Fruit fly (Drosophila melanogaster) whole organism, embryonic: ENCODE measurements around the gene CG12951.
A peak's percentile ranks its signal among the peaks of the same experiment; 100 is the strongest.

Source experiments
- Abd-B ChIP-seq: fragments of 200-800 bp; sonication (Bioruptor generic); optimal IDR thresholded peaks from 2 replicates; lab custom pipeline; 2018; ENCODE audit warnings: missing biosample characterization, mild to moderate bottlenecking, missing genetic modification characterization, moderate library complexity
- Antp ChIP-seq: fragments of 200-800 bp; sonication (Bioruptor generic); optimal IDR thresholded peaks from 3 replicates; lab custom pipeline; 2016; ENCODE audit warnings: missing biosample characterization, missing genetic modification characterization
- B-H2 ChIP-seq: fragments of 200-800 bp; sonication (Bioruptor generic); optimal IDR thresholded peaks from 2 replicates; lab custom pipeline; 2018; ENCODE audit warnings: missing biosample characterization, mild to moderate bottlenecking, missing genetic modification characterization
- Bteb2 ChIP-seq: fragments of 200-800 bp; sonication (Bioruptor generic); optimal IDR thresholded peaks from 2 replicates; lab custom pipeline; 2016; ENCODE audit warnings: missing biosample characterization, missing genetic modification characterization
- CG12744 ChIP-seq: fragments of 200-800 bp; sonication (Bioruptor generic); optimal IDR thresholded peaks from 2 replicates; lab custom pipeline; 2016; ENCODE audit warnings: missing biosample characterization, missing genetic modification characterization
- CG14441 ChIP-seq: fragments of 200-800 bp; sonication (Bioruptor generic); IDR thresholded peaks from 2 replicates; pipeline ENCODE4 v1.3.6; 2022; ENCODE audit warnings: missing biosample characterization, missing genetic modification characterization
- CG14667 ChIP-seq: fragments of 200-800 bp; sonication (Bioruptor generic); IDR thresholded peaks from 2 replicates; pipeline ENCODE4 v1.3.6; 2022; ENCODE audit warnings: missing biosample characterization, missing genetic modification characterization
- CG15514 ChIP-seq: fragments of 200-800 bp; sonication (Bioruptor generic); optimal IDR thresholded peaks from 3 replicates; lab custom pipeline; 2017; ENCODE audit warnings: missing biosample characterization, missing genetic modification characterization, mild to moderate bottlenecking, moderate library complexity, missing genetic modification reagents
- CG2202 ChIP-seq: fragments of 200-800 bp; sonication (Bioruptor generic); optimal IDR thresholded peaks from 2 replicates; lab custom pipeline; 2018; ENCODE audit warnings: missing biosample characterization, mild to moderate bottlenecking, missing genetic modification characterization
- CG2712 ChIP-seq: fragments of 200-800 bp; optimal IDR thresholded peaks from 3 replicates; lab custom pipeline; 2019; ENCODE audit warnings: missing biosample characterization, mild to moderate bottlenecking, missing genetic modification characterization, moderate library complexity
- CG31365 ChIP-seq: fragments of 200-800 bp; sonication (Bioruptor generic); optimal IDR thresholded peaks from 2 replicates; lab custom pipeline; 2018; ENCODE audit warnings: missing biosample characterization, mild to moderate bottlenecking, missing genetic modification characterization
- CG32532 ChIP-seq: fragments of 200-800 bp; sonication (Bioruptor generic); IDR thresholded peaks from 2 replicates; pipeline ENCODE4 v1.3.6; 2022; ENCODE audit warnings: missing biosample characterization, missing genetic modification characterization
- CG3281 ChIP-seq: fragments of 200-800 bp; sonication (Bioruptor generic); optimal IDR thresholded peaks from 3 replicates; lab custom pipeline; 2017; ENCODE audit warnings: missing biosample characterization, mild to moderate bottlenecking, missing genetic modification characterization
- CG33557 ChIP-seq: fragments of 200-800 bp; sonication (Bioruptor generic); optimal IDR thresholded peaks from 2 replicates; lab custom pipeline; 2019; ENCODE audit warnings: missing biosample characterization, mild to moderate bottlenecking, missing genetic modification characterization, moderate library complexity
- CG3407 ChIP-seq: fragments of 200-800 bp; sonication (Bioruptor generic); optimal IDR thresholded peaks from 2 replicates; lab custom pipeline; 2018; ENCODE audit warnings: missing biosample characterization, mild to moderate bottlenecking, missing genetic modification characterization
- CG4424 ChIP-seq: fragments of 200-800 bp; sonication (Bioruptor generic); optimal IDR thresholded peaks from 3 replicates; lab custom pipeline; 2016; ENCODE audit warnings: missing biosample characterization, missing genetic modification characterization
- CG7928 ChIP-seq: fragments of 200-800 bp; sonication (Bioruptor generic); optimal IDR thresholded peaks from 2 replicates; lab custom pipeline; 2017; ENCODE audit warnings: missing biosample characterization, mild to moderate bottlenecking, missing genetic modification characterization
- CG8478 ChIP-seq: fragments of >200 bp; optimal IDR thresholded peaks from 2 replicates; lab custom pipeline; 2018
- CG9727 ChIP-seq: fragments of 200-800 bp; sonication (Bioruptor generic); optimal IDR thresholded peaks from 3 replicates; lab custom pipeline; 2017; ENCODE audit warnings: missing biosample characterization, mild to moderate bottlenecking, missing genetic modification characterization
- CG9797 ChIP-seq: fragments of 200-800 bp; sonication (Bioruptor generic); optimal IDR thresholded peaks from 3 replicates; lab custom pipeline; 2018; ENCODE audit warnings: missing biosample characterization, mild to moderate bottlenecking, missing genetic modification characterization
- CG9876 ChIP-seq: fragments of 200-800 bp; sonication (Bioruptor generic); optimal IDR thresholded peaks from 2 replicates; lab custom pipeline; 2016; ENCODE audit warnings: missing biosample characterization, missing genetic modification characterization
- CHES-1-like ChIP-seq: fragments of 200-800 bp; sonication (Bioruptor generic); optimal IDR thresholded peaks from 2 replicates; lab custom pipeline; 2016; ENCODE audit warnings: missing biosample characterization, missing genetic modification characterization
- CoRest ChIP-seq: fragments of 200-800 bp; sonication (Bioruptor generic); optimal IDR thresholded peaks from 3 replicates; lab custom pipeline; 2018; ENCODE audit warnings: missing biosample characterization, mild to moderate bottlenecking, missing genetic modification characterization, moderate library complexity
- Drgx ChIP-seq: fragments of 200-800 bp; sonication (Bioruptor generic); IDR thresholded peaks from 2 replicates; pipeline ENCODE4 v1.3.6; 2022; ENCODE audit warnings: missing biosample characterization, missing genetic modification characterization
- HLH4C ChIP-seq: fragments of 200-800 bp; sonication (Bioruptor generic); IDR thresholded peaks from 3 replicates; pipeline ENCODE4 v1.3.6; 2022; ENCODE audit warnings: missing biosample characterization, missing genetic modification characterization; ENCODE audit not compliant: partially characterized antibody
- Hsf ChIP-seq: fragments of 200-800 bp; sonication (Bioruptor generic); optimal IDR thresholded peaks from 3 replicates; lab custom pipeline; 2016; ENCODE audit warnings: missing biosample characterization, missing genetic modification characterization
- Neu2 ChIP-seq: fragments of 200-800 bp; sonication (Bioruptor generic); optimal IDR thresholded peaks from 3 replicates; lab custom pipeline; 2016; ENCODE audit warnings: missing biosample characterization, missing genetic modification characterization, borderline replicate concordance
- Pdp1 ChIP-seq, 2 experiments: fragments of 200-800 bp; sonication (Bioruptor generic); optimal IDR thresholded peaks; 3 replicates each; lab custom pipeline; 2016; ENCODE audit warnings: missing biosample characterization in 2 of 2, missing genetic modification characterization in 2 of 2, mild to moderate bottlenecking in 1 of 2, moderate library complexity in 1 of 2
- Sry-δ ChIP-seq: fragments of 200-800 bp; sonication (Bioruptor generic); optimal IDR thresholded peaks from 2 replicates; lab custom pipeline; 2016; ENCODE audit warnings: missing biosample characterization, missing genetic modification characterization
- Ssrp ChIP-seq: fragments of 200-800 bp; sonication (Bioruptor generic); optimal IDR thresholded peaks from 2 replicates; lab custom pipeline; 2018; ENCODE audit warnings: missing biosample characterization, mild to moderate bottlenecking, missing genetic modification characterization, moderate library complexity
- ac ChIP-seq: fragments of 200-800 bp; sonication (Bioruptor generic); optimal IDR thresholded peaks from 3 replicates; lab custom pipeline; 2017; ENCODE audit warnings: missing biosample characterization, mild to moderate bottlenecking, missing genetic modification characterization
- dm ChIP-seq: fragments of 200-800 bp; sonication (Bioruptor generic); optimal IDR thresholded peaks from 3 replicates; lab custom pipeline; 2016; ENCODE audit warnings: missing biosample characterization, missing genetic modification characterization
- dmrt99B ChIP-seq: fragments of 200-800 bp; sonication (Bioruptor generic); optimal IDR thresholded peaks from 2 replicates; lab custom pipeline; 2018; ENCODE audit warnings: missing biosample characterization, mild to moderate bottlenecking, missing genetic modification characterization, moderate library complexity
- gcm2 ChIP-seq: fragments of 200-800 bp; sonication (Bioruptor generic); optimal IDR thresholded peaks from 2 replicates; lab custom pipeline; 2016; ENCODE audit warnings: missing biosample characterization, missing genetic modification characterization
- gfzf ChIP-seq: fragments of 200-800 bp; sonication (Bioruptor generic); optimal IDR thresholded peaks from 2 replicates; lab custom pipeline; 2016; ENCODE audit warnings: missing biosample characterization, mild to moderate bottlenecking, missing genetic modification characterization, moderate library complexity
- gt ChIP-seq: fragments of 200-800 bp; sonication (Bioruptor generic); IDR thresholded peaks from 2 replicates; pipeline ENCODE4 v1.3.6; 2022; ENCODE audit warnings: missing biosample characterization, missing genetic modification characterization
- ham ChIP-seq: fragments of 200-800 bp; sonication (Bioruptor generic); IDR thresholded peaks from 2 replicates; pipeline ENCODE4 v1.3.6; 2022; ENCODE audit warnings: missing biosample characterization, missing genetic modification characterization
- hb ChIP-seq: fragments of 200-800 bp; sonication (Bioruptor generic); IDR thresholded peaks from 3 replicates; pipeline ENCODE4 v1.3.6; 2022; ENCODE audit warnings: missing biosample characterization, missing genetic modification characterization; ENCODE audit not compliant: partially characterized antibody
- lov ChIP-seq, 2 experiments: fragments of 200-800 bp in 1 of 2; fragments of >200 bp in 1 of 2; sonication (Bioruptor generic) in 1 of 2; IDR thresholded peaks in 1 of 2; optimal IDR thresholded peaks in 1 of 2; 2 replicates in 1 of 2; 3 replicates in 1 of 2; pipeline versions ENCODE4 v1.3.6 to Lab custom; 2017 to 2022; ENCODE audit warnings: missing biosample characterization in 1 of 2, missing genetic modification characterization in 1 of 2
- pb ChIP-seq: fragments of 200-800 bp; sonication (Bioruptor generic); optimal IDR thresholded peaks from 3 replicates; lab custom pipeline; 2016; ENCODE audit warnings: missing biosample characterization, missing genetic modification characterization
- sc ChIP-seq, 3 experiments: fragments of >200 bp in 2 of 3; fragments of 200-800 bp in 1 of 3; sonication (Bioruptor generic) in 1 of 3; optimal IDR thresholded peaks; 2 replicates in 2 of 3; 3 replicates in 1 of 3; lab custom pipeline; 2017; ENCODE audit warnings: mild to moderate bottlenecking in 1 of 3, missing biosample characterization in 1 of 3, missing genetic modification characterization in 1 of 3, missing genetic modification reagents in 1 of 3
- schlank ChIP-seq: fragments of 200-800 bp; sonication (Bioruptor generic); optimal IDR thresholded peaks from 2 replicates; lab custom pipeline; 2018; ENCODE audit warnings: missing biosample characterization, mild to moderate bottlenecking, missing genetic modification characterization
- sim ChIP-seq: fragments of 200-800 bp; sonication (Bioruptor generic); IDR thresholded peaks from 2 replicates; pipeline ENCODE4 v1.3.6; 2022; ENCODE audit warnings: missing biosample characterization, missing genetic modification characterization
- sisA ChIP-seq: fragments of 200-800 bp; sonication (Bioruptor generic); IDR thresholded peaks from 2 replicates; pipeline ENCODE4 v1.3.6; 2022; ENCODE audit warnings: missing biosample characterization, missing genetic modification characterization
- slp2 ChIP-seq: fragments of 200-800 bp; sonication (Bioruptor generic); optimal IDR thresholded peaks from 2 replicates; lab custom pipeline; 2016; ENCODE audit warnings: missing biosample characterization, missing genetic modification characterization
- unc-4 ChIP-seq: fragments of 200-800 bp; sonication (Bioruptor generic); IDR thresholded peaks from 2 replicates; pipeline ENCODE4 v1.3.6; 2022; ENCODE audit warnings: missing biosample characterization, missing genetic modification characterization; ENCODE audit not compliant: partially characterized antibody
- zf30C ChIP-seq: fragments of 200-800 bp; sonication (Bioruptor generic); optimal IDR thresholded peaks from 3 replicates; lab custom pipeline; 2018; ENCODE audit warnings: missing biosample characterization, mild to moderate bottlenecking, missing genetic modification characterization

The CG12951 gene

dm6 chr3R:9341189-9342012, 11.3 kb upstream of the CG12951 start (continued):
- TF ChIP-seq CG3407 (GFP tag; lab: Kevin White, UChicago), result peak; percentile 68
- TF ChIP-seq gcm2, result peak; percentile 7
- TF ChIP-seq Neu2 (GFP tag; lab: Kevin White, UChicago), result peak; percentile 5
- no peak; the same call in 1 of the 2 replicates for TF ChIP-seq ham (GFP tag; lab: Robert Waterston, UW)
- TF ChIP-seq CG9727, result peak; percentile 79
- TF ChIP-seq CoRest, result peak; percentile 85
- TF ChIP-seq CG15514, result peak; percentile 71
- TF ChIP-seq unc-4, result peak; percentile 97
- TF ChIP-seq Bteb2 (GFP tag; lab: Kevin White, UChicago), result peak; percentile 64
- peak; percentile 82; the same call in 1 of the 3 replicates for TF ChIP-seq hb (GFP tag; lab: Robert Waterston, UW)
- peak; percentile 82 for TF ChIP-seq dmrt99B
- TF ChIP-seq CG8478 (lab: Kevin White, UChicago), result no peak
- TF ChIP-seq Antp, result peak; percentile 65
- TF ChIP-seq sc (optimal IDR thresholded peaks at IDR 0.05; lab: Kevin White, UChicago), result no peak
- TF ChIP-seq sc (GFP tag; optimal IDR thresholded peaks at IDR 0.05; lab: Kevin White, UChicago), result peak; percentile 46
- TF ChIP-seq schlank (tag; lab: Kevin White, UChicago), result peak; percentile 60
- peak; percentile 42; the same call in 1 of the 2 replicates for TF ChIP-seq sisA (GFP tag; lab: Robert Waterston, UW)
- TF ChIP-seq lov (optimal IDR thresholded peaks at IDR 0.05; lab: Kevin White, UChicago), result no peak
- peak; percentile 61; the same call in 1 of the 3 replicates for TF ChIP-seq lov (GFP tag; IDR thresholded peaks at IDR 0.05; lab: Robert Waterston, UW)
- peak; percentile 24 for TF ChIP-seq CG7928 (GFP tag; lab: Kevin White, UChicago)
- TF ChIP-seq sim (GFP tag; lab: Robert Waterston, UW), result peak; percentile 33; the same call in 1 of the 2 replicates
- no peak for TF ChIP-seq gfzf (GFP tag; lab: Kevin White, UChicago)
- TF ChIP-seq CG2202, result peak; percentile 62
- TF ChIP-seq pb, result peak; percentile 29
- peak; percentile 45 for TF ChIP-seq Pdp1 (GFP tag; optimal IDR thresholded peaks at IDR 0.05; lab: Kevin White, UChicago)
- no peak for TF ChIP-seq slp2 (GFP tag; lab: Kevin White, UChicago)
- TF ChIP-seq Abd-B (GFP tag; lab: Kevin White, UChicago), result peak; percentile 37
- peak; percentile 77 for TF ChIP-seq CG33557 (GFP tag; lab: Kevin White, UChicago)
- TF ChIP-seq Sry-δ (GFP tag; lab: Kevin White, UChicago), result peak; percentile 78
- TF ChIP-seq B-H2 (GFP tag; lab: Kevin White, UChicago), result peak; percentile 91
- TF ChIP-seq CG9876, result no peak
- TF ChIP-seq CG32532 (GFP tag; lab: Robert Waterston, UW), result peak; percentile 85
- TF ChIP-seq CG3281, result peak; percentile 90
- TF ChIP-seq HLH4C (GFP tag; lab: Robert Waterston, UW), result peak; percentile 90
- peak; percentile 79 for TF ChIP-seq CG4424
- TF ChIP-seq Drgx, result peak; percentile 79; the same call in 1 of the 2 replicates
- TF ChIP-seq CG2712, result peak; percentile 85
- peak; percentile 66 for TF ChIP-seq CG12744
- peak; percentile 57 for TF ChIP-seq Ssrp (tag; lab: Kevin White, UChicago)
- no peak for TF ChIP-seq ac (GFP tag; lab: Kevin White, UChicago)
- TF ChIP-seq CHES-1-like (GFP tag; lab: Kevin White, UChicago), result peak; percentile 35
- TF ChIP-seq dm, result peak; percentile 13
- TF ChIP-seq gt (GFP tag; lab: Robert Waterston, UW), result no peak
- TF ChIP-seq zf30C (GFP tag; lab: Kevin White, UChicago), result no peak
- peak; percentile 70 for TF ChIP-seq Hsf (GFP tag; lab: Kevin White, UChicago)
- TF ChIP-seq CG14667 (GFP tag; lab: Robert Waterston, UW), result no peak; the same call in 1 of the 2 replicates
- TF ChIP-seq CG14441 (GFP tag; lab: Robert Waterston, UW), result 0 out of 2 replicates have a peak, but pooled peaks have one; percentile 32
- peak; percentile 43 for TF ChIP-seq CG31365
- peak; percentile 13 for TF ChIP-seq CG9797 (GFP tag; lab: Kevin White, UChicago)
